Fruit fly (Drosophila melanogaster) whole organism, embryonic: Measurements from ENCODE around the gene park.

Experiments used
- Aef1 ChIP-seq: fragments of 200-800 bp; sonication (Bioruptor generic); IDR thresholded peaks from 3 replicates; pipeline ENCODE4 v1.3.6; 2022; ENCODE audit warnings: missing biosample characterization, missing genetic modification characterization
- Blimp-1 ChIP-seq: fragments of 200-800 bp; sonication (Bioruptor generic); optimal IDR thresholded peaks from 3 replicates; lab custom pipeline; 2018; ENCODE audit warnings: missing biosample characterization, missing genetic modification characterization, mild to moderate bottlenecking, moderate library complexity, missing genetic modification reagents
- CG11085 ChIP-seq: fragments of 200-800 bp; sonication (Bioruptor generic); IDR thresholded peaks from 2 replicates; pipeline ENCODE4 v1.3.6; 2022; ENCODE audit warnings: missing biosample characterization, missing genetic modification characterization
- CG11723 ChIP-seq: fragments of 200-800 bp; sonication (Bioruptor generic); optimal IDR thresholded peaks from 2 replicates; lab custom pipeline; 2017; ENCODE audit warnings: missing biosample characterization, mild to moderate bottlenecking, missing genetic modification characterization
- CG12104 ChIP-seq: fragments of 200-800 bp; sonication (Bioruptor generic); optimal IDR thresholded peaks from 3 replicates; lab custom pipeline; 2016; ENCODE audit warnings: missing biosample characterization, missing genetic modification characterization
- CG12942 ChIP-seq: fragments of 200-800 bp; sonication (Bioruptor generic); optimal IDR thresholded peaks from 3 replicates; lab custom pipeline; 2016; ENCODE audit warnings: missing biosample characterization, missing genetic modification characterization
- CG14441 ChIP-seq: fragments of 200-800 bp; sonication (Bioruptor generic); IDR thresholded peaks from 2 replicates; pipeline ENCODE4 v1.3.6; 2022; ENCODE audit warnings: missing biosample characterization, missing genetic modification characterization
- CG14860 ChIP-seq: fragments of 200-800 bp; sonication (Bioruptor generic); IDR thresholded peaks from 3 replicates; pipeline ENCODE4 v1.3.6; 2022; ENCODE audit warnings: missing biosample characterization, missing genetic modification characterization; ENCODE audit not compliant: partially characterized antibody
- CG17612 ChIP-seq: fragments of 200-800 bp; sonication (Bioruptor generic); IDR thresholded peaks from 2 replicates; pipeline ENCODE4 v1.3.6; 2022; ENCODE audit warnings: missing biosample characterization, missing genetic modification characterization
- CG17912 ChIP-seq: fragments of 200-800 bp; sonication (Bioruptor generic); optimal IDR thresholded peaks from 2 replicates; lab custom pipeline; 2018; ENCODE audit warnings: missing biosample characterization, mild to moderate bottlenecking, missing genetic modification characterization
- CG1792 ChIP-seq: fragments of 200-800 bp; sonication (Bioruptor generic); optimal IDR thresholded peaks from 2 replicates; lab custom pipeline; 2016; ENCODE audit warnings: missing biosample characterization, missing genetic modification characterization
- CG18011 ChIP-seq: fragments of 200-800 bp; sonication (Bioruptor generic); optimal IDR thresholded peaks from 2 replicates; lab custom pipeline; 2017; ENCODE audit warnings: missing biosample characterization, missing genetic modification characterization, mild to moderate bottlenecking, moderate library complexity, missing genotype
- CG2875 ChIP-seq: fragments of 200-800 bp; sonication (Bioruptor generic); optimal IDR thresholded peaks from 2 replicates; lab custom pipeline; 2017; ENCODE audit warnings: missing biosample characterization, mild to moderate bottlenecking, missing genetic modification characterization, missing genetic modification reagents
- CG3163 ChIP-seq: fragments of 200-800 bp; sonication (Bioruptor generic); optimal IDR thresholded peaks from 3 replicates; lab custom pipeline; 2016; ENCODE audit warnings: missing biosample characterization, missing genetic modification characterization
- CG34376 ChIP-seq: fragments of 200-800 bp; sonication (Bioruptor generic); optimal IDR thresholded peaks from 2 replicates; lab custom pipeline; 2018; ENCODE audit warnings: missing biosample characterization, mild to moderate bottlenecking, missing genetic modification characterization
- CG4282 ChIP-seq: fragments of 200-800 bp; sonication (Bioruptor generic); optimal IDR thresholded peaks from 2 replicates; lab custom pipeline; 2016; ENCODE audit warnings: missing biosample characterization, missing genetic modification characterization
- CG4404 ChIP-seq: fragments of 200-800 bp; sonication (Bioruptor generic); IDR thresholded peaks from 2 replicates; pipeline ENCODE4 v1.3.6; 2022; ENCODE audit warnings: missing biosample characterization, missing genetic modification characterization
- CG4424 ChIP-seq: fragments of 200-800 bp; sonication (Bioruptor generic); optimal IDR thresholded peaks from 3 replicates; lab custom pipeline; 2016; ENCODE audit warnings: missing biosample characterization, missing genetic modification characterization
- CG5953 ChIP-seq: fragments of 200-800 bp; sonication (Bioruptor generic); IDR thresholded peaks from 2 replicates; pipeline ENCODE4 v1.3.6; 2022; ENCODE audit warnings: missing biosample characterization, missing genetic modification characterization
- CG7839 ChIP-seq: fragments of 200-800 bp; sonication (Bioruptor generic); optimal IDR thresholded peaks from 3 replicates; lab custom pipeline; 2018; ENCODE audit warnings: missing biosample characterization, mild to moderate bottlenecking, missing genetic modification characterization, moderate library complexity
- CG7963 ChIP-seq: fragments of 200-800 bp; sonication (Bioruptor generic); IDR thresholded peaks from 3 replicates; pipeline ENCODE4 v1.3.6; 2022; ENCODE audit warnings: missing biosample characterization, missing genetic modification characterization; ENCODE audit not compliant: partially characterized antibody
- CG8359 ChIP-seq: fragments of 200-800 bp; sonication (Bioruptor generic); optimal IDR thresholded peaks from 2 replicates; lab custom pipeline; 2017; ENCODE audit warnings: missing biosample characterization, mild to moderate bottlenecking, missing genetic modification characterization, borderline replicate concordance
- Chrac-16 ChIP-seq: fragments of 200-800 bp; sonication (Bioruptor generic); optimal IDR thresholded peaks from 3 replicates; lab custom pipeline; 2016; ENCODE audit warnings: missing biosample characterization, missing genetic modification characterization
- D19A ChIP-seq: fragments of 200-800 bp; optimal IDR thresholded peaks from 3 replicates; lab custom pipeline; 2019; ENCODE audit warnings: missing biosample characterization, mild to moderate bottlenecking, missing genetic modification characterization, moderate library complexity
- Dbx ChIP-seq: fragments of 200-800 bp; sonication (Bioruptor generic); IDR thresholded peaks from 3 replicates; pipeline ENCODE4 v1.3.6; 2022; ENCODE audit warnings: missing biosample characterization, missing genetic modification characterization
- Dfd ChIP-seq, 2 experiments: fragments of >200 bp; optimal IDR thresholded peaks; 2 replicates each; lab custom pipeline; 2017; ENCODE audit warnings: missing biosample characterization in 2 of 2, missing genetic modification characterization in 2 of 2
- Dp ChIP-seq: fragments of 200-800 bp; sonication (Bioruptor generic); optimal IDR thresholded peaks from 2 replicates; lab custom pipeline; 2018; ENCODE audit warnings: missing biosample characterization, mild to moderate bottlenecking, missing genetic modification characterization, moderate library complexity
- Ets97D ChIP-seq: fragments of 200-800 bp; sonication (Bioruptor generic); optimal IDR thresholded peaks from 3 replicates; lab custom pipeline; 2016; ENCODE audit warnings: missing biosample characterization, missing genetic modification characterization
- H15 ChIP-seq: fragments of 200-800 bp; sonication (Bioruptor generic); IDR thresholded peaks from 3 replicates; pipeline ENCODE4 v1.3.6; 2022; ENCODE audit warnings: missing biosample characterization, missing genetic modification characterization
- Hr51 ChIP-seq, 2 experiments: fragments of 200-800 bp; sonication (Bioruptor generic); optimal IDR thresholded peaks; 2 replicates in 1 of 2; 3 replicates in 1 of 2; lab custom pipeline; 2016 to 2018; ENCODE audit warnings: missing biosample characterization in 2 of 2, missing genetic modification characterization in 2 of 2, mild to moderate bottlenecking in 1 of 2, moderate library complexity in 1 of 2
- Nf-YC ChIP-seq: fragments of 200-800 bp; optimal IDR thresholded peaks from 3 replicates; lab custom pipeline; 2019; ENCODE audit warnings: missing biosample characterization, mild to moderate bottlenecking, missing genetic modification characterization, moderate library complexity
- Rfx ChIP-seq: fragments of 200-800 bp; sonication (Bioruptor generic); IDR thresholded peaks from 2 replicates; pipeline ENCODE4 v1.3.6; 2022; ENCODE audit warnings: missing biosample characterization, missing genetic modification characterization
- Rx ChIP-seq: fragments of 200-800 bp; sonication (Bioruptor generic); IDR thresholded peaks from 2 replicates; pipeline ENCODE4 v1.3.6; 2022; ENCODE audit warnings: missing biosample characterization, missing genetic modification characterization
- Vsx1 ChIP-seq: fragments of 200-800 bp; sonication (Bioruptor generic); optimal IDR thresholded peaks from 2 replicates; lab custom pipeline; 2017; ENCODE audit warnings: missing biosample characterization, mild to moderate bottlenecking, missing genetic modification characterization, missing genetic modification reagents
- amos ChIP-seq: fragments of 200-800 bp; sonication (Bioruptor generic); IDR thresholded peaks from 2 replicates; pipeline ENCODE4 v1.3.6; 2022; ENCODE audit warnings: missing biosample characterization, missing genetic modification characterization; ENCODE audit not compliant: partially characterized antibody
- bcd ChIP-seq: fragments of 200-800 bp; sonication (Bioruptor generic); optimal IDR thresholded peaks from 2 replicates; lab custom pipeline; 2017; ENCODE audit warnings: missing biosample characterization, mild to moderate bottlenecking, missing genetic modification characterization
- br ChIP-seq: fragments of >200 bp; optimal IDR thresholded peaks from 2 replicates; lab custom pipeline; 2017
- chm ChIP-seq: fragments of 200-800 bp; sonication (Bioruptor generic); IDR thresholded peaks from 2 replicates; pipeline ENCODE4 v1.3.6; 2022; ENCODE audit warnings: missing biosample characterization, missing genetic modification characterization
- danr ChIP-seq: fragments of 200-800 bp; sonication (Bioruptor generic); IDR thresholded peaks from 2 replicates; pipeline ENCODE4 v1.3.6; 2022; ENCODE audit warnings: missing biosample characterization, missing genetic modification characterization
- eyg ChIP-seq: fragments of 200-800 bp; sonication (Bioruptor generic); optimal IDR thresholded peaks from 3 replicates; lab custom pipeline; 2016; ENCODE audit warnings: missing biosample characterization, missing genetic modification characterization
- gcm ChIP-seq: fragments of 200-800 bp; sonication (Bioruptor generic); optimal IDR thresholded peaks from 2 replicates; lab custom pipeline; 2019; ENCODE audit warnings: missing biosample characterization, mild to moderate bottlenecking, missing genetic modification characterization, moderate library complexity
- hkb ChIP-seq, 2 experiments: fragments of 200-800 bp in 1 of 2; fragments of >200 bp in 1 of 2; sonication (Bioruptor generic) in 1 of 2; IDR thresholded peaks in 1 of 2; optimal IDR thresholded peaks in 1 of 2; 2 replicates each; pipeline versions ENCODE4 v1.3.6 to Lab custom; 2017 to 2022; ENCODE audit warnings: missing biosample characterization in 1 of 2, missing genetic modification characterization in 1 of 2
- hth ChIP-seq: fragments of >200 bp; optimal IDR thresholded peaks from 2 replicates; lab custom pipeline; 2017; ENCODE audit warnings: inconsistent platforms
- jigr1 ChIP-seq: fragments of 200-800 bp; sonication (Bioruptor generic); IDR thresholded peaks from 3 replicates; pipeline ENCODE4 v1.3.6; 2022; ENCODE audit warnings: missing biosample characterization, missing genetic modification characterization
- kni ChIP-seq: fragments of 200-800 bp; sonication (Bioruptor generic); optimal IDR thresholded peaks from 3 replicates; lab custom pipeline; 2017; ENCODE audit warnings: mild to moderate bottlenecking, missing biosample characterization, missing genetic modification reagents, missing genetic modification characterization
- pb ChIP-seq: fragments of 200-800 bp; sonication (Bioruptor generic); optimal IDR thresholded peaks from 3 replicates; lab custom pipeline; 2016; ENCODE audit warnings: missing biosample characterization, missing genetic modification characterization
- seq ChIP-seq: fragments of 200-800 bp; sonication (Bioruptor generic); IDR thresholded peaks from 2 replicates; pipeline ENCODE4 v1.3.6; 2022; ENCODE audit warnings: missing biosample characterization, missing genetic modification characterization
- sqz ChIP-seq: fragments of 200-800 bp; sonication (Bioruptor generic); optimal IDR thresholded peaks from 3 replicates; lab custom pipeline; 2018; ENCODE audit warnings: missing biosample characterization, mild to moderate bottlenecking, missing genetic modification characterization
- unc-4 ChIP-seq: fragments of 200-800 bp; sonication (Bioruptor generic); IDR thresholded peaks from 2 replicates; pipeline ENCODE4 v1.3.6; 2022; ENCODE audit warnings: missing biosample characterization, missing genetic modification characterization; ENCODE audit not compliant: partially characterized antibody
- vvl ChIP-seq: fragments of 200-800 bp; sonication (Bioruptor generic); IDR thresholded peaks from 2 replicates; pipeline ENCODE4 v1.3.6; 2022; ENCODE audit warnings: missing biosample characterization, missing genetic modification characterization
- yki ChIP-seq: fragments of >200 bp; optimal IDR thresholded peaks from 3 replicates; lab custom pipeline; 2018

park gene

dm6 chr3L:21171905-21172304, 24.7 kb downstream of the park start, which contains the start of gene Ac78C (continued):
- TF ChIP-seq hth (no peak), kni (GFP tag; lab: Kevin White, UChicago) (no peak), CG14860 (GFP tag; lab: Robert Waterston, UW) (no peak), CG17612 (GFP tag; lab: Robert Waterston, UW) (0 out of 2 replicates have a peak, but pooled peaks have one; percentile 19), Chrac-16 (GFP tag; lab: Kevin White, UChicago) (peak; percentile 69), Rx (peak; percentile 68), CG7839 (tag; lab: Kevin White, UChicago) (peak; percentile 90), jigr1 (GFP tag; lab: Robert Waterston, UW) (peak; percentile 39; the same call in 1 of the 3 replicates), Vsx1 (GFP tag; lab: Kevin White, UChicago) (peak; percentile 17), CG4282 (peak; percentile 83), yki (no peak), danr (GFP tag; lab: Robert Waterston, UW) (peak; percentile 69), br (no peak), CG18011 (GFP tag; lab: Kevin White, UChicago) (peak; percentile 76), H15 (peak; percentile 78), Nf-YC (tag; lab: Kevin White, UChicago) (peak; percentile 77), CG12942 (GFP tag; lab: Kevin White, UChicago) (peak; percentile 83), eyg (GFP tag; lab: Kevin White, UChicago) (peak; percentile 92), CG7963 (no peak), Ets97D (GFP tag; lab: Kevin White, UChicago) (peak; percentile 69), vvl (peak; percentile 95), Aef1 (GFP tag; lab: Robert Waterston, UW) (peak; percentile 87), CG14441 (GFP tag; lab: Robert Waterston, UW) (peak; percentile 89), sqz (peak; percentile 22), hkb (optimal IDR thresholded peaks at IDR 0.05; lab: Kevin White, UChicago) (no peak), hkb (GFP tag; IDR thresholded peaks at IDR 0.05; lab: Robert Waterston, UW) (peak; percentile 88), bcd (peak; percentile 79), CG11085 (GFP tag; lab: Robert Waterston, UW) (peak; percentile 82), seq (GFP tag; lab: Robert Waterston, UW) (peak; percentile 87), CG4404 (GFP tag; lab: Robert Waterston, UW) (peak; percentile 67; the same call in 1 of the 2 replicates), Blimp-1 (GFP tag; lab: Kevin White, UChicago) (peak; percentile 74), Dp (GFP tag; lab: Kevin White, UChicago) (peak; percentile 6), CG5953 (peak; percentile 67), CG17912 (GFP tag; lab: Kevin White, UChicago) (peak; percentile 84), CG2875 (peak; percentile 56), Rfx (GFP tag; lab: Robert Waterston, UW) (peak; percentile 95), CG3163 (GFP tag; lab: Kevin White, UChicago) (peak; percentile 67), unc-4 (no peak), Dfd (GFP tag; optimal IDR thresholded peaks at IDR 0.05; lab: Kevin White, UChicago) (no peak), chm (GFP tag; lab: Robert Waterston, UW) (peak; percentile 67; the same call in 1 of the 2 replicates), gcm (GFP tag; lab: Kevin White, UChicago) (no peak), CG4424 (GFP tag; lab: Kevin White, UChicago) (peak; percentile 66), CG34376 (GFP tag; lab: Kevin White, UChicago) (peak; percentile 96), Dbx (GFP tag; lab: Robert Waterston, UW) (peak; percentile 92), CG8359 (peak; percentile 16), pb (GFP tag; lab: Kevin White, UChicago) (peak; percentile 90), CG11723 (GFP tag; lab: Kevin White, UChicago) (peak; percentile 64), D19A (no peak), CG12104 (GFP tag; lab: Kevin White, UChicago) (peak; percentile 31), amos (GFP tag; lab: Robert Waterston, UW) (peak; percentile 67; the same call in 1 of the 2 replicates), CG1792 (GFP tag; lab: Kevin White, UChicago) (peak; percentile 67), Hr51 (GFP tag; optimal IDR thresholded peaks at IDR 0.05; lab: Kevin White, UChicago) (peak; percentile 73 to 82)
